Worm (Caenorhabditis elegans): ENCODE measurements around the gene sym-3.

DNA sequence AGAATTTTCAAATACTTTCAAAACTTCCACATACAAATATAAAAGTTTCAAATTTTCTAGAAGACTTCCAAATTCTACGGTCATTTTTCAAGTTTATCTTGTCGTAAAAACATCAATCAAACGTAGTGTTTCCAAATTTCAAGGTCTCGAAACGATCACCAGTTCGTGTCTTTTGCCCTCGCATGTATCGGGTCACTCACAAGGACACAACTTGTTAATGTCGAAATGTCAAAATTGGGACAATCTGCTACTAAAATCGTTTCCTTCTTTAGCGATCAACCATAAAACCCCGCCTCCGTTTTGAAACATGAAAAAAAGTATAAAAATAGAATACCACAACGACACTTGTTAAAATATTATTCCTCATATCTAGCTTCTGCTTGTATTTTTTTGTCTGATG lies 29.9 kb downstream of the sym-3 start:
- TF ChIP-seq ets-4 (GFP tag; optimal IDR thresholded peaks at IDR 0.05) (no peak), snpc-4 (GFP tag; optimal IDR thresholded peaks at IDR 0.05) (no peak), snpc-4 (tag; optimal IDR thresholded peaks at IDR 0.05) (no peak), akir-1 (GFP tag; optimal IDR thresholded peaks at IDR 0.05) (no peak), gei-17 (GFP tag; optimal IDR thresholded peaks at IDR 0.05) (no peak), hlh-26 (GFP tag; conservative IDR thresholded peaks at IDR 0.05) (no peak)
